Worm (Caenorhabditis elegans) whole organism, L4/young adult: ENCODE data around the gene sre-55.
A peak's percentile ranks its signal among the peaks of the same experiment; 100 is the strongest.

Experiments used
- W03F9.2 ChIP-seq: fragments of 150-350 bp; optimal IDR thresholded peaks from 2 replicates; lab custom pipeline; 2014; ENCODE audit warnings: missing biosample characterization, missing genetic modification characterization
- dao-5 ChIP-seq: sonication (generic microtip); optimal IDR thresholded peaks from 2 replicates; lab custom pipeline; 2016; ENCODE audit warnings: missing genotype, missing genetic modification characterization, moderate library complexity, missing compliant biosample characterization
- him-1 ChIP-seq: sonication (generic microtip); optimal IDR thresholded peaks from 2 replicates; lab custom pipeline; 2016; ENCODE audit warnings: missing genotype, missing genetic modification reagents, missing genetic modification characterization, missing compliant biosample characterization

Gene sre-55

ce11 chrII:12332624-12333023 lies 3.5 kb downstream of the sre-55 start, which contains the start of gene sre-54:
Gene sre-54 (plus strand): TSS chrII:12332924.
- TF ChIP-seq him-1 (tag; lab: Kevin White, UChicago) (no peak), dao-5 (no peak), W03F9.2 (no peak)

- TF ChIP-seq dao-5 (no peak), him-1 (tag; lab: Kevin White, UChicago) (no peak), W03F9.2 (no peak)
These were observed 6.3 kb downstream of the sre-55 start, which contains the start of gene sre-52 for ce11 chrII:12335430-12335829. Gene sre-52 (plus strand): TSS chrII:12335730.

ce11 chrII:12339152-12339551 lies 10.1 kb downstream of the sre-55 start:
- TF ChIP-seq W03F9.2 (peak; percentile 44), him-1 (tag; lab: Kevin White, UChicago) (no peak), dao-5 (no peak)

DNA sequence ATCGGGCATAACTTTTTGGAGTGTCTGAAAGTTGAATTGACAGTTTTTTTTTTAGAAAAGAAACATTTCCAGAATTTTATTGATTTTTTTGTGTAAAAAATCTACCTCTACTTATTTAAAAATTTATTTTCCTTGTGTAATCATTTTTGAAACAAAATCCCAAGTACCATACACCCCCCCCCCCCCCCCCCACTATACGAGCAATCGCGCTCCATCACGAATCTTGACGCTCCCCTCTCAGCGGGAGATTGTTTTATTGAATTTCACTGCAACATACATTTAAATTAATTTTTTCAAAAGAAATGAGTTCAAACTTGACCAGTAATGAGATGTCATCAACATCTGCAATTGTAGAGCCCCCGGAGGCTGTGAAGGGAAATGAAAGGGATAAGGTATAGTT lies 10.6 kb downstream of the sre-55 start, which contains the start of gene sop-2:
Gene sop-2 (plus strand): TSS at position 301 of the 400 bp plus-strand sequence.
- TF ChIP-seq W03F9.2: no peak
- TF ChIP-seq dao-5: no peak
- TF ChIP-seq him-1 (tag; lab: Kevin White, UChicago): no peak

DNA sequence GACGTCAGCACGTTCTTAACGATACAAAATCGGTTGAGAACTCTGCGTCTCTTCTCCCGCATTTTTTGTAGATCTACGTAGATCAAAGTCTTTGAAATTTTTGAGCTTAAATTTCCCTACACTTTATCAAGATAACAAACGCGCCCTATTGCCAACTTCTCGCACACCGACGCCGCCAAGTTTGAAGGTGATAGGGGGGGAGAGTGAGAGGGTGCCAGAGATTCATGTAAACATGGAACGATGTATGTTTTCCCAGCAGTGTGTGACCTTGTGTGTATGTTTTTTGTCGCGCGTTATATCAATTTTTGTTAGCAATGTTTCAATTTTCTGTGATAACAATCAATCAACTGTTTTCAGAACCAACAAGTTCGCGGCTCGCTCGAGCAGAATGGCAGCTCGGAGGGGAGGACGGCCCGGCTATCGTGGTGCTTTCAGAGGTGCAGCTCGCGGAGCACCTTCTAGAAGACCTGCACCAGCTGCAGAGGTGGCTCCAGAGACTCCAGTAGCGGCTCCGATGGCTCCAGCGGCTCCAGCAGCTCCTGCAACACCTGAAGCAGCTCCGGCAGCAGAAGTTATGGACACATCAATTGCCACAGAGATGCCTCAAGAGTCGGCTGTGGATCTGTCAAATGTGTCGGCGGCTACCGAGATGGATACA lies 12.6 kb downstream of the sre-55 start:
- TF ChIP-seq him-1 (tag; lab: Kevin White, UChicago): no peak
- TF ChIP-seq dao-5: no peak
- no peak for TF ChIP-seq W03F9.2

ce11 chrII:12342928-12343327 lies 13.8 kb downstream of the sre-55 start:
- TF ChIP-seq him-1 (tag; lab: Kevin White, UChicago) (no peak), W03F9.2 (no peak), dao-5 (no peak)

DNA sequence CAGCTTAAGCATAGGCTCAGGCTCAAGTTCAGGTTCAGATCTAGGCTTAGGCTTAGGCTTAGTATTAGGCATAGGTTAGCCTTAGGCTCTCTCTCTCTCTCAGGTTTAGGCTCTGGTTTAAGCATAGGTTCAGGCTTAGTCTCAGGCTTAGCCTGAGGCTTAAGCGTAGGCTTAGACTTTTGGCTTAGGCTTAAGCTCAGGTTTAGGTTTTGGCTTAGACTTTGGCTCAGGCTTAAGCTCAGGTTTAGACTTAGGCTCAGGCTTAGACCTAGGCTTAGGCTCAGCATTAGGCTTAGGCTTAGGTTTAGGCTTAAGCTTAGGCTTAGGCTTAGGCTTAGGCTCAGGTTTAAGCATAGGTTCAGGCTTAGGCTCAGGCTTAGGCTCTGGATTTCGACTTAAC lies 14.6 kb downstream of the sre-55 start:
- no peak for TF ChIP-seq dao-5

ce11 chrII:12344787-12345186 lies 15.7 kb downstream of the sre-55 start, which contains the start of gene C44C11.6:
Gene C44C11.6 (plus strand): TSS chrII:12344809.
- TF ChIP-seq dao-5 (no peak), him-1 (tag; lab: Kevin White, UChicago) (no peak), W03F9.2 (no peak)

DNA sequence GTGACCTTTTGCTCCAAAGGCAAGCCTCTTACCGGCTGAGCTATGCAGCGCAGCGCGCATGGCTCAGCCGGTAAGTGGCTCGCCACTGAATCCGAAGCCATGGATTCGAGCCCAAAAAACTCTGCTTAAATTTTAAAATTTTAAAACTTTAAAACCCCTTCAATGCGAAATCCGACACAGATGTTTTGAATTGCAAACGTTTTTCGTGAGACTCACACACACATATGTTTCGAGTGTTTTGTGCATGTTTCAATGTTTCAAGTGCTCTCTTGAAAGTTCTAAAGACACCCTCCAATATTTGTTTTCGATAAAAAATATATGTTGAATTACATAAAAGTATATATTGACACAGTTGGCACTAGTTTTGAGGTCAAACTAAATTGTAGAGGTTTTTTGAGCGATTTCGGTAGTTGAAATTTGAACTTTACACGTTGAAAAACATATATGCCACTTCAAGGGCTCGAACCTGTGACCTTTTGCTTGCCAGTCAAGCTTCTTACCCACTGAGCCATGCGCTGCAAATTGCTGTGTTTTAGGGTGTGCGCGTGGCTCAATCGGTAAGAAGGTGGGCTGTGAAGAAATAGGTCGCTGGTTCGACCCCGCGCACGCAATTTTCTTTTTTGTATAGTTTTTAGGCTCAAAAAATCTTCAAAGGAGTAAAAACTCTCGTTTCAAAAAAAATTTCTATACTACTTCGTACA lies 17.3 kb downstream of the sre-55 start:
- TF ChIP-seq him-1 (tag; lab: Kevin White, UChicago): no peak
- no peak for TF ChIP-seq dao-5
- no peak for TF ChIP-seq W03F9.2

ce11 chrII:12348957-12349356 lies 19.9 kb downstream of the sre-55 start:
- TF ChIP-seq W03F9.2 (no peak), dao-5 (no peak), him-1 (tag; lab: Kevin White, UChicago) (no peak)

DNA sequence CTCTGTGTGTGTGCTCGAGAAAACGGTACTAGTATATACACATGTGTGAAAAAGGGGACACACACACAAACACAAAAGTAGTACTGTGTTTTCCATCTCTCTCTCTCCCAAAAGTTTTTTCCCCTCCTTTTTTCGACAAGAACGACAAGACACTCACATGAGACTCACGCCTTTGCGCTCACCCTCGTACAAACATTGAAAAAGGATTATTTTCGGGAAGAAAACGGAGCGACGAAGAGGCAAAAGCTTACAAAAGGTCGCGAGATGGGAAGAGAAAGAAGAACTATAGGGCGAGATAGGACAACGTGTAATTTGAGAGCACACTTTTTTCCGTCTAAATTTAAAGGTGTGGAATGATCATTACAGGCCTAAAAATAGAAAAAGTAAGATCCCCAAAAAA lies 20.8 kb downstream of the sre-55 start:
- TF ChIP-seq dao-5: no peak
- no peak for TF ChIP-seq him-1 (tag; lab: Kevin White, UChicago)
- TF ChIP-seq W03F9.2: no peak

DNA sequence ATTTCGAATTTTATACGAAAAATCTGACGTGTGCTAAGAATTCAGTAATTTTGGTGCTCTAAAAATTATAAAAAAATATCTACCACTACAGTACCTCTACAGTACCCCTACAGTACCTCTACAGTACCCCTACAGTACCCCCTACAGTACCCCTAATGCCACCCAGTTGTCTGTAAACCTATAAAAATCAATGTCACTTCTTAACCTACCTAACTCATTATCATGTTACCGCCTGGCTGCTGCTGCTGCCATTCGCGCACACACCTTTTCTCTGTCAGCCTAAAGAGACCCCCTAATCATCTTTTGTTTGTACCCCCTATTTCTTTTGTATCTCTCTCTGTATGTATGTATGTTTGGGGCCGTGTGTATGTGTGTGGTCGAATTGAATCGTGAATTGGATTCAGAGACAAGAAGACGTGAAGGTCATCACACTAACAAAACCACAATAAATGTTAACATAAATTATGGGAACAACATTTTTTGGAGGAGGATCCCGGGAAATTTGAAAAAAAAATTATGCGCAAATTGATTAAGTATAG lies 21.7 kb downstream of the sre-55 start:
- TF ChIP-seq W03F9.2 (no peak), him-1 (tag; lab: Kevin White, UChicago) (no peak), dao-5 (no peak)

DNA sequence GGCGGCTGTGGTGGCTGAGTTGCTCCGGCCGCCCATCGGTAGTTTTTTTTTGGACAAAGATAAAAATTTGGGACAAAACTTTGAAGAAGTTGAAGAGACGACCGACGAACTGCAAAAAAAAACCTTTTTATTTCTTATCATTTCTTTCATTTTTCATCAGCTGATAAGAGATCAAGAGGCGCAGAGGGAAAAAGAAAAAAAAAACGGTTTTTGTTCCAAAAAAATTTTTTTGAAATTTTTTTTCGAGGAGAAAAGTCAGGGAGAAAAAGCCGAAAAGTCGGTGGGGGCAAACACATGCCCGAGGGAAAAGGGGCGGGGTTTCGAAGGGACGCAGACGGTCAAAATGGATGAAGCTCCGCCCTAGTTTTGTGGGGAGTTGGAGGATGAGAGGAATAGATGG lies 23.0 kb downstream of the sre-55 start, which contains the start of gene ras-1:
Gene ras-1 (minus strand): TSS at position 129 of the 400 bp plus-strand sequence.
- TF ChIP-seq him-1 (tag; lab: Kevin White, UChicago) (no peak), W03F9.2 (no peak), dao-5 (no peak)

DNA sequence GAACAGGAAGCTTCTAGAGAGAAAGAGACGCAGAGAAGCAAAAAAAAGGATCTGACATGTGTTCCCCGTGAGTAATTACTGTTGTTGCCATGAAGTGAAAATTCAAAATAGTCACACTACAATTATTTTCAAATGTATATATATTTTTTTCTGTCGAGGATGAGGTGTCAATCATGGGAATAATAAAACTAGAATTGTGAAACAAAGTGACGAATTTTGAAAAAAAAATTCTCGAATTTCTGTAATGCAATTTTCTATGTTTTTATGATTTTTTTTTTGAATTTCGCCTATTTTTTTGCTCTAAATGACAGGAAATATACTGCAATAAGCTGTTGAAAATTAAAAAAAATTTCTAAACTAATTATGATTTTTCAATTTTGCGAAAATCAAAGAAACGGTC lies 24.0 kb downstream of the sre-55 start:
- no peak for TF ChIP-seq dao-5

ce11 chrII:12353816-12354215 lies 24.7 kb downstream of the sre-55 start:
- TF ChIP-seq him-1 (tag; lab: Kevin White, UChicago) (no peak), dao-5 (no peak), W03F9.2 (no peak)
